Fruit fly (Drosophila melanogaster) whole organism, embryonic: Measurements from ENCODE around the gene Cwc25.

Experiments
- CG12769 ChIP-seq: fragments of 200-800 bp; sonication (Bioruptor generic); optimal IDR thresholded peaks from 2 replicates; lab custom pipeline; 2019; ENCODE audit warnings: missing biosample characterization, mild to moderate bottlenecking, missing genetic modification characterization, moderate library complexity
- CG14050 ChIP-seq: fragments of 200-800 bp; sonication (Bioruptor generic); IDR thresholded peaks from 3 replicates; pipeline ENCODE4 v1.3.6; 2022; ENCODE audit warnings: missing biosample characterization, missing genetic modification characterization
- CG17612 ChIP-seq: fragments of 200-800 bp; sonication (Bioruptor generic); IDR thresholded peaks from 2 replicates; pipeline ENCODE4 v1.3.6; 2022; ENCODE audit warnings: missing biosample characterization, missing genetic modification characterization
- CG1792 ChIP-seq: fragments of 200-800 bp; sonication (Bioruptor generic); optimal IDR thresholded peaks from 2 replicates; lab custom pipeline; 2016; ENCODE audit warnings: missing biosample characterization, missing genetic modification characterization
- CG30403 ChIP-seq: fragments of 200-800 bp; sonication (Bioruptor generic); optimal IDR thresholded peaks from 3 replicates; lab custom pipeline; 2016; ENCODE audit warnings: missing biosample characterization, missing genetic modification characterization
- CG8290 ChIP-seq, 3 experiments: fragments of 200-800 bp; sonication (Bioruptor generic); optimal IDR thresholded peaks; 2 replicates each; lab custom pipeline; 2016 to 2019; ENCODE audit warnings: missing biosample characterization in 3 of 3, missing genetic modification characterization in 3 of 3, mild to moderate bottlenecking in 2 of 3, moderate library complexity in 1 of 3
- HLH54F ChIP-seq: fragments of 200-800 bp; sonication (Bioruptor generic); optimal IDR thresholded peaks from 3 replicates; lab custom pipeline; 2016; ENCODE audit warnings: missing biosample characterization, missing genetic modification characterization
- NC2α ChIP-seq: fragments of 200-800 bp; sonication (Bioruptor generic); optimal IDR thresholded peaks from 2 replicates; lab custom pipeline; 2016; ENCODE audit warnings: missing biosample characterization, missing genetic modification characterization
- Neu2 ChIP-seq: fragments of 200-800 bp; sonication (Bioruptor generic); optimal IDR thresholded peaks from 3 replicates; lab custom pipeline; 2016; ENCODE audit warnings: missing biosample characterization, missing genetic modification characterization, borderline replicate concordance
- jigr1 ChIP-seq: fragments of 200-800 bp; sonication (Bioruptor generic); IDR thresholded peaks from 3 replicates; pipeline ENCODE4 v1.3.6; 2022; ENCODE audit warnings: missing biosample characterization, missing genetic modification characterization
- kay ChIP-seq: fragments of 200-800 bp; sonication (Bioruptor generic); optimal IDR thresholded peaks from 2 replicates; lab custom pipeline; 2016; ENCODE audit warnings: missing biosample characterization, missing genetic modification characterization
- mld ChIP-seq: fragments of 200-800 bp; sonication (Bioruptor generic); IDR thresholded peaks from 3 replicates; pipeline ENCODE4 v1.3.6; 2022; ENCODE audit warnings: missing biosample characterization, missing genetic modification characterization; ENCODE audit not compliant: partially characterized antibody
- nerfin-1 ChIP-seq: fragments of 200-800 bp; sonication (Bioruptor generic); optimal IDR thresholded peaks from 3 replicates; lab custom pipeline; 2019; ENCODE audit warnings: missing biosample characterization, mild to moderate bottlenecking, missing genetic modification characterization, moderate library complexity
- nmo ChIP-seq: fragments of 200-800 bp; sonication (Bioruptor generic); optimal IDR thresholded peaks from 2 replicates; lab custom pipeline; 2018; ENCODE audit warnings: missing biosample characterization, mild to moderate bottlenecking, missing genetic modification characterization, moderate library complexity
- pb ChIP-seq: fragments of 200-800 bp; sonication (Bioruptor generic); optimal IDR thresholded peaks from 3 replicates; lab custom pipeline; 2016; ENCODE audit warnings: missing biosample characterization, missing genetic modification characterization
- ttk ChIP-seq: fragments of 200-800 bp; sonication (Bioruptor generic); IDR thresholded peaks from 2 replicates; pipeline ENCODE4 v2.1.2; 2022; ENCODE audit warnings: missing biosample characterization, missing genetic modification characterization
- usp ChIP-seq: fragments of >200 bp; optimal IDR thresholded peaks from 2 replicates; lab custom pipeline; 2017; ENCODE audit warnings: missing biosample characterization, missing genetic modification characterization
- vnd ChIP-seq: fragments of 200-800 bp; sonication (Bioruptor generic); IDR thresholded peaks from 3 replicates; pipeline ENCODE4 v1.3.6; 2022; ENCODE audit warnings: missing biosample characterization, missing genetic modification characterization; ENCODE audit not compliant: partially characterized antibody

Gene Cwc25

dm6 chr2L:2782790-2783189, 37.9 kb downstream of the Cwc25 start:
- 0 out of 3 replicates have a peak, but pooled peaks have one; percentile 18 for TF ChIP-seq vnd (GFP tag; lab: Robert Waterston, UW)
- no peak for TF ChIP-seq jigr1
- TF ChIP-seq ttk (GFP tag; lab: Robert Waterston, UW) = no peak
- peak; percentile 88 for TF ChIP-seq CG17612 (GFP tag; lab: Robert Waterston, UW)
- no peak for TF ChIP-seq CG1792 (GFP tag; lab: Kevin White, UChicago)
- no peak for TF ChIP-seq Neu2 (GFP tag; lab: Kevin White, UChicago)
- TF ChIP-seq NC2α = no peak
- TF ChIP-seq HLH54F (GFP tag; lab: Kevin White, UChicago) = no peak
- TF ChIP-seq nmo = no peak
- TF ChIP-seq CG30403 (GFP tag; lab: Kevin White, UChicago) = no peak
- no peak for TF ChIP-seq CG14050 (GFP tag; lab: Robert Waterston, UW)
- TF ChIP-seq mld (GFP tag; lab: Robert Waterston, UW) = no peak
- TF ChIP-seq nerfin-1 = no peak
- TF ChIP-seq pb (GFP tag; lab: Kevin White, UChicago) = no peak
- no peak for TF ChIP-seq CG12769
- TF ChIP-seq CG8290 (GFP tag; optimal IDR thresholded peaks at IDR 0.05; lab: Kevin White, UChicago) = peak; percentile 97
- peak in 1 of 2 experiments; percentile 91 for TF ChIP-seq CG8290 (tag; optimal IDR thresholded peaks at IDR 0.05; lab: Kevin White, UChicago)
- no peak for TF ChIP-seq kay (GFP tag; lab: Kevin White, UChicago)
- no peak for TF ChIP-seq usp (GFP tag; lab: Kevin White, UChicago)
